Fruit fly (Drosophila melanogaster) whole organism: ENCODE results near the gene CG14990.
A peak's percentile ranks its signal among the peaks of the same experiment; 100 is the strongest.

Experiments
- CG8478 ChIP-seq: fragments of >200 bp; optimal IDR thresholded peaks from 2 replicates; lab custom pipeline; 2018; ENCODE audit warnings: inconsistent platforms
- Dll ChIP-seq: fragments of >200 bp; optimal IDR thresholded peaks from 2 replicates; lab custom pipeline; 2017
- EcR ChIP-seq, 2 experiments: fragments of >200 bp; optimal IDR thresholded peaks; 2 replicates each; lab custom pipeline; 2017; ENCODE audit warnings: missing biosample characterization in 2 of 2, missing genetic modification characterization in 2 of 2, missing genetic modification reagents in 2 of 2
- pan ChIP-seq: fragments of >200 bp; optimal IDR thresholded peaks from 2 replicates; lab custom pipeline; 2017
- psq ChIP-seq: fragments of >200 bp; optimal IDR thresholded peaks from 2 replicates; lab custom pipeline; 2017
- usp ChIP-seq: fragments of >200 bp; optimal IDR thresholded peaks from 2 replicates; lab custom pipeline; 2017; ENCODE audit warnings: missing biosample characterization, missing genetic modification characterization, mixed read lengths

The CG14990 gene

dm6 chr3L:4070221-4070995, 22.6 kb upstream of the CG14990 start:
- TF ChIP-seq pan (lab: Kevin White, UChicago) = peak; percentile 96
- no peak for TF ChIP-seq EcR (GFP tag; optimal IDR thresholded peaks at IDR 0.05; lab: Kevin White, UChicago)
- no peak for TF ChIP-seq psq
- TF ChIP-seq Dll (lab: Kevin White, UChicago) = peak; percentile 81

dm6 chr3L:4070996-4071379, 22.0 kb upstream of the CG14990 start:
- TF ChIP-seq usp (no peak), psq (no peak), CG8478 (lab: Kevin White, UChicago) (no peak), pan (lab: Kevin White, UChicago) (no peak), Dll (lab: Kevin White, UChicago) (no peak), EcR (GFP tag; optimal IDR thresholded peaks at IDR 0.05; lab: Kevin White, UChicago) (no peak)

dm6 chr3L:4071561-4072049, 21.4 kb upstream of the CG14990 start, which contains the start of gene wit:
Gene wit, minus strand, starts transcription at chr3L:4071717.
- TF ChIP-seq usp (no peak), pan (lab: Kevin White, UChicago) (no peak), psq (peak; percentile 65), Dll (lab: Kevin White, UChicago) (peak; percentile 91)

- TF ChIP-seq EcR (GFP tag; optimal IDR thresholded peaks at IDR 0.05; lab: Kevin White, UChicago) = no peak
- no peak for TF ChIP-seq pan (lab: Kevin White, UChicago)
- no peak for TF ChIP-seq CG8478 (lab: Kevin White, UChicago)
- no peak for TF ChIP-seq Dll (lab: Kevin White, UChicago)
- TF ChIP-seq usp = no peak
- no peak for TF ChIP-seq psq
These were observed 20.3 kb upstream of the CG14990 start for dm6 chr3L:4072717-4073116.

- TF ChIP-seq EcR (GFP tag; optimal IDR thresholded peaks at IDR 0.05; lab: Kevin White, UChicago) (no peak), CG8478 (lab: Kevin White, UChicago) (no peak), Dll (lab: Kevin White, UChicago) (no peak), usp (no peak), psq (no peak), pan (lab: Kevin White, UChicago) (no peak)
These were observed 19.3 kb upstream of the CG14990 start, which contains the start of gene Faa for dm6 chr3L:4073755-4074154. Gene Faa, minus strand, starts transcription at chr3L:4073954.

- TF ChIP-seq usp = no peak
- TF ChIP-seq Dll (lab: Kevin White, UChicago) = no peak
- no peak for TF ChIP-seq CG8478 (lab: Kevin White, UChicago)
- no peak for TF ChIP-seq EcR (GFP tag; optimal IDR thresholded peaks at IDR 0.05; lab: Kevin White, UChicago)
- TF ChIP-seq pan (lab: Kevin White, UChicago) = no peak
- TF ChIP-seq psq = no peak
These were observed 16.1 kb upstream of the CG14990 start for dm6 chr3L:4076907-4077306.

- TF ChIP-seq pan (lab: Kevin White, UChicago) (no peak), EcR (GFP tag; optimal IDR thresholded peaks at IDR 0.05; lab: Kevin White, UChicago) (no peak), psq (no peak), CG8478 (lab: Kevin White, UChicago) (no peak), usp (no peak), Dll (lab: Kevin White, UChicago) (no peak)
These were observed 12.7 kb upstream of the CG14990 start for dm6 chr3L:4080278-4080677.

dm6 chr3L:4081243-4081642, 11.8 kb upstream of the CG14990 start:
- no peak for TF ChIP-seq usp
- no peak for TF ChIP-seq pan (lab: Kevin White, UChicago)
- no peak for TF ChIP-seq CG8478 (lab: Kevin White, UChicago)
- no peak for TF ChIP-seq EcR (GFP tag; optimal IDR thresholded peaks at IDR 0.05; lab: Kevin White, UChicago)
- no peak for TF ChIP-seq Dll (lab: Kevin White, UChicago)
- TF ChIP-seq psq = no peak

- TF ChIP-seq pan (lab: Kevin White, UChicago) = no peak
- no peak for TF ChIP-seq Dll (lab: Kevin White, UChicago)
- no peak for TF ChIP-seq CG8478 (lab: Kevin White, UChicago)
- TF ChIP-seq usp = no peak
- no peak for TF ChIP-seq psq
- no peak for TF ChIP-seq EcR (GFP tag; optimal IDR thresholded peaks at IDR 0.05; lab: Kevin White, UChicago)
These were observed 9.6 kb upstream of the CG14990 start for dm6 chr3L:4083442-4083841.

- no peak for TF ChIP-seq CG8478 (lab: Kevin White, UChicago)
- TF ChIP-seq usp = no peak
- TF ChIP-seq psq = no peak
- TF ChIP-seq Dll (lab: Kevin White, UChicago) = no peak
These were observed 7.1 kb upstream of the CG14990 start for dm6 chr3L:4085867-4086266.

dm6 chr3L:4087281-4087680, 5.7 kb upstream of the CG14990 start, which contains the start of gene CG14989:
Gene CG14989, plus strand, starts transcription at chr3L:4087581.
- TF ChIP-seq psq = no peak
- TF ChIP-seq CG8478 (lab: Kevin White, UChicago) = no peak
- no peak for TF ChIP-seq usp
- TF ChIP-seq Dll (lab: Kevin White, UChicago) = no peak
- TF ChIP-seq pan (lab: Kevin White, UChicago) = no peak
- TF ChIP-seq EcR (GFP tag; optimal IDR thresholded peaks at IDR 0.05; lab: Kevin White, UChicago) = no peak

dm6 chr3L:4088694-4089190, 4.3 kb upstream of the CG14990 start, which contains the start of gene Gad1:
Gene Gad1, minus strand, starts transcription at chr3L:4088744.
- TF ChIP-seq CG8478 (lab: Kevin White, UChicago) = no peak
- TF ChIP-seq usp = no peak
- TF ChIP-seq EcR (GFP tag; optimal IDR thresholded peaks at IDR 0.05; lab: Kevin White, UChicago) = no peak
- no peak for TF ChIP-seq psq
- no peak for TF ChIP-seq pan (lab: Kevin White, UChicago)
- no peak for TF ChIP-seq Dll (lab: Kevin White, UChicago)
